Fruit fly (Drosophila melanogaster) whole organism, larva: ENCODE results near the gene Dyrk3.

Experiments used
- noc ChIP-seq: fragments of 200-800 bp; sonication (Bioruptor generic); optimal IDR thresholded peaks from 3 replicates; lab custom pipeline; 2019; ENCODE audit warnings: missing biosample characterization, mild to moderate bottlenecking, missing genetic modification characterization, moderate library complexity

The Dyrk3 gene

DNA sequence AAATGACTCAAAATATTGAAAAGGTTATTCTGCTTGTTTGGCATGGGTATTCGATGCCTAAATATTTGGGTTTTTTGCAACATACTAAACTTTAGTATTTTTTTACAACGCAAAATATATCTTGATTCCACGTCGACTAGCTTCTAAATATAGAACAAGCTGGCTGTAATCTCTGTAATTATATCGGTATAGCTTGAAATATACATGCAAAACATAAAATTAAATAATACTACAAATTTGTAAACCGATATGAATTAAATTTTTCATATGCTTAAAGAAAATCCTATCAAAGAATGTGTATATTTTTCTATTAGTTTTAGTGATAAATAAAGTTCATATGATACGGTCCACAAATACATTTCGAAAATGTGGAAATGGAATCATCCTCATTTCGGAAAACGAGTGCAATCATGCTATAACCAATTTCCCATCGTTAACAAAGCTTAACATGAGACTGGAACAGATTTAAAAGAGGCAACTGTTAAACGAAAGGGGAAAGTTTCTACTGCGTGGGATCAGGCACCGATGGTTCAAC, 48.9 kb downstream of the Dyrk3 start, which contains the start of gene pho:
Gene pho (minus strand): TSS at position 38 of the 535 bp plus-strand sequence.
- TF ChIP-seq noc, result no peak

- no peak for TF ChIP-seq noc
Observed at dm6 chr4:1175156-1175555, 55.4 kb downstream of the Dyrk3 start.
